Worm (Caenorhabditis elegans) whole organism, midembryonic: ENCODE results near the gene sri-2.

Source experiments
- T22C8.4 ChIP-seq: fragments of 200-800 bp; sonication (Bioruptor generic); IDR thresholded peaks from 2 replicates; pipeline ENCODE4 v1.3.6; 2022; ENCODE audit warnings: missing genetic modification characterization, missing compliant biosample characterization
- cog-1 ChIP-seq: sonication (generic microtip); optimal IDR thresholded peaks from 2 replicates; lab custom pipeline; 2016; ENCODE audit warnings: missing genetic modification characterization, missing compliant biosample characterization
- flt-1 ChIP-seq: fragments of 200-800 bp; sonication (Bioruptor generic); IDR thresholded peaks from 2 replicates; pipeline ENCODE4 v1.3.6; 2022; ENCODE audit warnings: missing genetic modification characterization, missing compliant biosample characterization
- klf-2 ChIP-seq: fragments of 200-800 bp; sonication (Bioruptor generic); conservative IDR thresholded peaks from 2 replicates; pipeline ENCODE4 v1.3.6; 2022; ENCODE audit warnings: missing genetic modification reagents, missing genetic modification characterization, missing compliant biosample characterization
- med-1 ChIP-seq: sonication (generic microtip); optimal IDR thresholded peaks from 2 replicates; lab custom pipeline; 2017; ENCODE audit warnings: missing genetic modification characterization, mild to moderate bottlenecking, missing compliant biosample characterization, antibody characterized with exemption, missing genetic modification reagents; ENCODE audit not compliant: insufficient read depth
- ref-1 ChIP-seq: fragments of 200-800 bp; sonication (Bioruptor generic); conservative IDR thresholded peaks from 2 replicates; pipeline ENCODE4 v1.3.6; 2022; ENCODE audit warnings: missing genetic modification reagents, missing genetic modification characterization, missing compliant biosample characterization
- tab-1 ChIP-seq: fragments of 200-800 bp; sonication (Bioruptor generic); IDR thresholded peaks from 2 replicates; pipeline ENCODE4 v1.3.6; 2022; ENCODE audit warnings: missing genetic modification characterization, missing compliant biosample characterization
- ztf-23 ChIP-seq: fragments of 200-800 bp; sonication (Bioruptor generic); IDR thresholded peaks from 2 replicates; pipeline ENCODE4 v1.3.6; 2022; ENCODE audit warnings: missing genetic modification reagents, missing genetic modification characterization, missing compliant biosample characterization
- ztf-29 ChIP-seq: fragments of 200-800 bp; sonication (Bioruptor generic); IDR thresholded peaks from 2 replicates; pipeline ENCODE4 v1.3.6; 2022; ENCODE audit warnings: missing genetic modification reagents, missing genetic modification characterization, missing compliant biosample characterization

The sri-2 gene

ce11 chrV:15921102-15921501 lies 43.9 kb downstream of the sri-2 start, which contains the start of gene cdr-1:
Gene cdr-1, plus strand, starts transcription at chrV:15921309.
- no peak for TF ChIP-seq cog-1 (tag; lab: Kevin White, UChicago)

- TF ChIP-seq tab-1 (GFP tag; lab: Robert Waterston, UW) (no peak), cog-1 (tag; lab: Kevin White, UChicago) (no peak), ztf-23 (GFP tag; lab: Robert Waterston, UW) (no peak), ref-1 (GFP tag; lab: Robert Waterston, UW) (no peak), ztf-29 (GFP tag; lab: Robert Waterston, UW) (no peak), med-1 (GFP tag; lab: Kevin White, UChicago) (no peak), T22C8.4 (GFP tag; lab: Robert Waterston, UW) (no peak), flt-1 (GFP tag; lab: Robert Waterston, UW) (no peak), klf-2 (no peak)
Measured at ce11 chrV:15920273-15920672, 44.7 kb downstream of the sri-2 start, which contains the start of gene F35E8.10. Gene F35E8.10, minus strand, starts transcription at chrV:15920373.

DNA sequence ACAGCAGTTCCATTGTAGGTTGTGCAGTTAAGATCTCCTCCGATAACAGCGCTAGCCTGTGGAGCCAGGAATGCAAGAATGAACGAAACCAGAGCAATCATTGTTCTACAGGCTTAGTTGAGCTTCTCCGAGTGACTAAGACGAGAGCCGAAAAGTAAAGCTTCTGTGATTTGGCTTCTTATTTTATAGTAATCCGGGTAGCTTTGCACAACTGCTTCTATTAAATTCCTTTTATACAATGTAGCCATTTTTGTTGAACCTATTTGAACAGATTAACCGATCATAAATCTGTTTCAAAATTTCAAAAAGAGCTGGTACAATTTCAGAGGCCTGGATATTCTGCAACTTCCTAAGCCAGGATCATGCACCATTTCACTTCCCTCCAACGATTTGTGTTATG lies 47.6 kb downstream of the sri-2 start, which contains the start of gene F35E8.9:
F35E8.9 (minus strand) TSS at position 101 of the 400 bp plus-strand sequence.
- TF ChIP-seq ztf-23 (GFP tag; lab: Robert Waterston, UW), result no peak
- no peak for TF ChIP-seq ref-1 (GFP tag; lab: Robert Waterston, UW)
- no peak for TF ChIP-seq ztf-29 (GFP tag; lab: Robert Waterston, UW)

DNA sequence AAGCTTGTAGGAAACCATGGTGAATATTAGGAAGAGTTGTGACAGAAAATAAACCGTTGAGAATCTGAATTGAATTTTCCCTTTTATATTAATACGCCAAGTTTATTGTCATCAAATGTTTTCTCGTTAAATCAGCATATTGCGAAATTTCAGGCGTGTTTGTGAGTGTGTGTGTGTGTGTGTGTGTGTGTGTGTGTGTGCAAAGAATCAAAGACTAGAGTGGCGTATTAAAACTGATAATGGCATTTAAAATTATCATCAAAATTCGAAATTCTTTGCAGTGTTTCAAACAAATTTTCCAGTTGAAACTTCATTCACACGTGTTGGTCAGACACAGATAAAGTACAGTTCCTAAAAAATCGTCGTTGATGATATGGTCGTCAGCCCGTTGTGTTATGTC lies 49.1 kb downstream of the sri-2 start, which contains the start of gene gst-38:
gst-38 (minus strand) TSS at position 152 of the 400 bp plus-strand sequence.
- no peak for TF ChIP-seq ztf-29 (GFP tag; lab: Robert Waterston, UW)
- no peak for TF ChIP-seq cog-1 (tag; lab: Kevin White, UChicago)

DNA sequence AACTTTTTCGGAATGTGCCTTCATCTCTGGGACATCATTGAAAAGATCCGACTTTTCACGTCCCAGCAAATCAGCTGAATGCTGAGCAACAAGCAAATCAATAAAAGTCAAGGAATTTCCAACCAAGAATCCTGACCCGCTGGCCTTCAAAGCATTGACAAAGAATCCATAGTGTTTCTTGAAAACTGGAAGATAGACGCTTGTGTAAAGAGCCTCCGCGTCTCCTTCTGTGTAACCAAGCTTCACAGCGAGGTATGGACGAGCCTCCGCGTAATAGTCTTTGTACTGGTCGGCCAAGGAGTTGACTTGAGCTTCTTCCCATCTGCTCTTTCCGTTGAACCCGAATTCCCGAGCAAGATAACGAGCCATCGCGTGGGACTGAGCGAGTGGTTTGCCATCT lies 49.7 kb downstream of the sri-2 start:
- TF ChIP-seq ref-1 (GFP tag; lab: Robert Waterston, UW), result no peak
- no peak for TF ChIP-seq flt-1 (GFP tag; lab: Robert Waterston, UW)
- TF ChIP-seq med-1 (GFP tag; lab: Kevin White, UChicago), result no peak
- no peak for TF ChIP-seq T22C8.4 (GFP tag; lab: Robert Waterston, UW)
- TF ChIP-seq cog-1 (tag; lab: Kevin White, UChicago), result no peak
- TF ChIP-seq klf-2, result no peak
- no peak for TF ChIP-seq ztf-23 (GFP tag; lab: Robert Waterston, UW)
- TF ChIP-seq ztf-29 (GFP tag; lab: Robert Waterston, UW), result no peak
- no peak for TF ChIP-seq tab-1 (GFP tag; lab: Robert Waterston, UW)

- TF ChIP-seq med-1 (GFP tag; lab: Kevin White, UChicago), result no peak
Measured at ce11 chrV:15914774-15915173, 50.2 kb downstream of the sri-2 start.
